Fruit fly (Drosophila melanogaster): Measurements from ENCODE around the gene Gr97a.

- TF ChIP-seq sage (GFP tag; optimal IDR thresholded peaks at IDR 0.05) (no peak), h (GFP tag; optimal IDR thresholded peaks at IDR 0.05) (peak; percentile 62), Myc (optimal IDR thresholded peaks at IDR 0.05) (no peak), CG9705 (GFP tag; optimal IDR thresholded peaks at IDR 0.05) (no peak)
Measured at dm6 chr3R:26915463-26915925, 50.8 kb downstream of the Gr97a start, which contains the start of gene CG46339.
